Fruit fly (Drosophila melanogaster) whole organism, embryonic: ENCODE results near the gene CG13024.

Experiments
- cas ChIP-seq: fragments of 200-800 bp; sonication (Bioruptor generic); IDR thresholded peaks from 2 replicates; pipeline ENCODE4 v1.3.6; 2022; ENCODE audit warnings: missing biosample characterization, missing genetic modification characterization
- fru ChIP-seq: fragments of >200 bp; optimal IDR thresholded peaks from 2 replicates; lab custom pipeline; 2017
- ftz-f1 ChIP-seq: fragments of 200-800 bp; sonication (Bioruptor generic); optimal IDR thresholded peaks from 2 replicates; lab custom pipeline; 2016; ENCODE audit warnings: missing biosample characterization, missing genetic modification characterization
- lov ChIP-seq, 2 experiments: fragments of 200-800 bp in 1 of 2; fragments of >200 bp in 1 of 2; sonication (Bioruptor generic) in 1 of 2; IDR thresholded peaks in 1 of 2; optimal IDR thresholded peaks in 1 of 2; 2 replicates in 1 of 2; 3 replicates in 1 of 2; pipeline versions ENCODE4 v1.3.6 to Lab custom; 2017 to 2022; ENCODE audit warnings: missing biosample characterization in 1 of 2, missing genetic modification characterization in 1 of 2
- ro ChIP-seq: fragments of 200-800 bp; sonication (Bioruptor generic); IDR thresholded peaks from 2 replicates; pipeline ENCODE4 v1.3.6; 2022; ENCODE audit warnings: missing biosample characterization, missing genetic modification characterization
- sna ChIP-seq: fragments of 200-800 bp; sonication (Bioruptor generic); IDR thresholded peaks from 2 replicates; pipeline ENCODE4 v1.3.6; 2022; ENCODE audit warnings: missing biosample characterization, missing genetic modification characterization; ENCODE audit not compliant: partially characterized antibody
- tio ChIP-seq: fragments of 200-800 bp; sonication (Bioruptor generic); optimal IDR thresholded peaks from 2 replicates; lab custom pipeline; 2017; ENCODE audit warnings: missing biosample characterization, missing genetic modification characterization, inconsistent platforms

- TF ChIP-seq ro (GFP tag; lab: Robert Waterston, UW) (no peak), tio (GFP tag; lab: Kevin White, UChicago) (no peak), sna (GFP tag; lab: Robert Waterston, UW) (no peak), cas (GFP tag; lab: Robert Waterston, UW) (no peak), ftz-f1 (no peak), lov (optimal IDR thresholded peaks at IDR 0.05; lab: Kevin White, UChicago) (no peak), lov (GFP tag; IDR thresholded peaks at IDR 0.05; lab: Robert Waterston, UW) (no peak), fru (lab: Kevin White, UChicago) (no peak)
Measured at dm6 chr3L:16796603-16797002, 32.3 kb downstream of the CG13024 start.
